Worm (Caenorhabditis elegans) whole organism, L4 larva: ENCODE measurements around the gene ZK892.6.

Source experiments
- F26F4.8 ChIP-seq: fragments of 200-800 bp; sonication (Bioruptor generic); conservative IDR thresholded peaks from 2 replicates; pipeline ENCODE4 v1.3.6; 2022; ENCODE audit warnings: missing genetic modification characterization, missing compliant biosample characterization
- T20F7.1 ChIP-seq: fragments of 200-800 bp; sonication (Bioruptor generic); optimal IDR thresholded peaks from 2 replicates; lab custom pipeline; 2018; ENCODE audit warnings: mild to moderate bottlenecking, missing genetic modification characterization, missing compliant biosample characterization
- T26A8.4 ChIP-seq: fragments of 200-800 bp; sonication (Bioruptor generic); IDR thresholded peaks from 2 replicates; pipeline ENCODE4 v1.3.6; 2022; ENCODE audit warnings: missing genetic modification characterization, missing compliant biosample characterization
- ZK337.2 ChIP-seq: fragments of 200-800 bp; sonication (Bioruptor generic); IDR thresholded peaks from 2 replicates; pipeline ENCODE4 v1.3.6; 2022; ENCODE audit warnings: missing genetic modification reagents, missing genetic modification characterization, missing compliant biosample characterization
- aly-2 ChIP-seq: sonication (generic microtip); optimal IDR thresholded peaks from 2 replicates; lab custom pipeline; 2018; ENCODE audit warnings: missing biosample characterization, missing genetic modification characterization
- ama-1 ChIP-seq: fragments of 150-350 bp; optimal IDR thresholded peaks from 2 replicates; lab custom pipeline; 2014; ENCODE audit warnings: inconsistent platforms, mixed read lengths
- ceh-28 ChIP-seq: fragments of 150-350 bp; optimal IDR thresholded peaks from 2 replicates; lab custom pipeline; 2014; ENCODE audit warnings: missing biosample characterization, missing genetic modification reagents, missing genetic modification characterization
- ceh-44 ChIP-seq: fragments of 200-800 bp; sonication (Bioruptor generic); IDR thresholded peaks from 2 replicates; pipeline ENCODE4 v1.3.6; 2022; ENCODE audit warnings: missing genetic modification reagents, missing genetic modification characterization, missing compliant biosample characterization
- ceh-62 ChIP-seq: sonication (generic microtip); optimal IDR thresholded peaks from 2 replicates; lab custom pipeline; 2017; ENCODE audit warnings: missing biosample characterization, missing genetic modification characterization
- ctbp-1 ChIP-seq: fragments of 200-800 bp; sonication (Bioruptor generic); IDR thresholded peaks from 2 replicates; pipeline ENCODE4 v1.3.6; 2022; ENCODE audit warnings: missing genetic modification reagents, missing genetic modification characterization, missing compliant biosample characterization
- daf-16 ChIP-seq, 3 experiments: sonication (generic microtip); optimal IDR thresholded peaks; 2 replicates each; lab custom pipeline; 2016 to 2017; ENCODE audit warnings: missing genetic modification characterization in 3 of 3, missing genetic modification reagents in 3 of 3, mild to moderate bottlenecking in 2 of 3, missing compliant biosample characterization in 2 of 3, missing biosample characterization in 1 of 3, moderate library complexity in 1 of 3
- daf-19 ChIP-seq: fragments of 200-800 bp; sonication (Bioruptor generic); conservative IDR thresholded peaks from 2 replicates; pipeline ENCODE4 v1.3.6; 2022; ENCODE audit warnings: missing genetic modification characterization, missing compliant biosample characterization
- daf-8 ChIP-seq: fragments of 200-800 bp; sonication (Bioruptor generic); IDR thresholded peaks from 2 replicates; pipeline ENCODE4 v1.3.6; 2022; ENCODE audit warnings: missing genetic modification characterization, missing compliant biosample characterization
- dve-1 ChIP-seq: sonication (generic microtip); optimal IDR thresholded peaks from 2 replicates; lab custom pipeline; 2017; ENCODE audit warnings: antibody characterized with exemption, mild to moderate bottlenecking, missing genetic modification characterization, missing compliant biosample characterization; ENCODE audit not compliant: insufficient read depth
- hlh-30 ChIP-seq: sonication (generic microtip); optimal IDR thresholded peaks from 2 replicates; lab custom pipeline; 2017; ENCODE audit warnings: antibody characterized with exemption, mild to moderate bottlenecking, missing genetic modification characterization, missing compliant biosample characterization; ENCODE audit not compliant: insufficient read depth
- hmg-1.1 ChIP-seq: fragments of 200-800 bp; sonication (Bioruptor generic); IDR thresholded peaks from 2 replicates; pipeline ENCODE4 v1.3.6; 2022; ENCODE audit warnings: missing genetic modification reagents, missing genetic modification characterization, missing compliant biosample characterization
- jun-1 ChIP-seq: fragments of 150-350 bp; optimal IDR thresholded peaks from 2 replicates; lab custom pipeline; 2014; ENCODE audit warnings: missing biosample characterization, missing genetic modification reagents, missing genetic modification characterization
- lin-13 ChIP-seq: fragments of 150-350 bp; optimal IDR thresholded peaks from 2 replicates; lab custom pipeline; 2014; ENCODE audit warnings: missing biosample characterization, missing genetic modification reagents, missing genetic modification characterization
- lin-29 ChIP-seq: fragments of 200-800 bp; sonication (Bioruptor generic); IDR thresholded peaks from 2 replicates; pipeline ENCODE4 v1.3.6; 2022; ENCODE audit warnings: missing genetic modification reagents, missing genetic modification characterization, missing compliant biosample characterization
- lin-38 ChIP-seq: fragments of 200-800 bp; sonication (Bioruptor generic); IDR thresholded peaks from 2 replicates; pipeline ENCODE4 v1.3.6; 2022; ENCODE audit warnings: missing genetic modification reagents, missing genetic modification characterization, missing compliant biosample characterization
- lin-39 ChIP-seq: fragments of 150-350 bp; optimal IDR thresholded peaks from 2 replicates; lab custom pipeline; 2014; ENCODE audit warnings: missing biosample characterization, missing genetic modification reagents, missing genetic modification characterization
- lsy-2 ChIP-seq, 2 experiments: fragments of 150-350 bp in 1 of 2; sonication (generic microtip) in 1 of 2; optimal IDR thresholded peaks; 2 replicates each; lab custom pipeline; 2014 to 2017; ENCODE audit warnings: missing biosample characterization in 2 of 2, missing genetic modification characterization in 2 of 2
- mdl-1 ChIP-seq, 2 experiments: fragments of 150-350 bp in 1 of 2; sonication (generic microtip) in 1 of 2; optimal IDR thresholded peaks; 2 replicates each; lab custom pipeline; 2014 to 2017; ENCODE audit warnings: missing biosample characterization in 2 of 2, missing genetic modification characterization in 2 of 2
- nhr-10 ChIP-seq: fragments of 150-350 bp; optimal IDR thresholded peaks from 2 replicates; lab custom pipeline; 2014; ENCODE audit warnings: missing biosample characterization, missing genetic modification characterization
- nhr-102 ChIP-seq: sonication (generic microtip); optimal IDR thresholded peaks from 2 replicates; lab custom pipeline; 2016; ENCODE audit warnings: mild to moderate bottlenecking, missing genetic modification characterization, moderate library complexity, missing compliant biosample characterization
- nhr-25 ChIP-seq: sonication (generic microtip); optimal IDR thresholded peaks from 2 replicates; lab custom pipeline; 2017; ENCODE audit warnings: missing genetic modification characterization, mild to moderate bottlenecking, missing compliant biosample characterization, antibody characterized with exemption, moderate library complexity, borderline replicate concordance; ENCODE audit not compliant: insufficient read depth
- nhr-28 ChIP-seq: fragments of 150-350 bp; optimal IDR thresholded peaks from 2 replicates; lab custom pipeline; 2014; ENCODE audit warnings: missing biosample characterization, missing genetic modification characterization
- nhr-41 ChIP-seq: fragments of 200-800 bp; sonication (Bioruptor generic); IDR thresholded peaks from 2 replicates; pipeline ENCODE4 v1.3.6; 2022; ENCODE audit warnings: missing genetic modification reagents, missing genetic modification characterization, missing compliant biosample characterization
- nhr-48 ChIP-seq: sonication (generic microtip); optimal IDR thresholded peaks from 2 replicates; lab custom pipeline; 2016; ENCODE audit warnings: mild to moderate bottlenecking, missing genetic modification characterization, missing compliant biosample characterization
- nhr-76 ChIP-seq: fragments of 150-350 bp; optimal IDR thresholded peaks from 2 replicates; lab custom pipeline; 2014; ENCODE audit warnings: missing biosample characterization, missing genetic modification characterization
- nhr-77 ChIP-seq: fragments of 150-350 bp; optimal IDR thresholded peaks from 2 replicates; lab custom pipeline; 2014; ENCODE audit warnings: missing biosample characterization, missing genetic modification characterization
- pha-4 ChIP-seq, 2 experiments: fragments of 150-350 bp in 1 of 2; fragments of 200-800 bp in 1 of 2; sonication (Bioruptor generic) in 1 of 2; IDR thresholded peaks in 1 of 2; optimal IDR thresholded peaks in 1 of 2; 2 replicates each; pipeline versions ENCODE4 v1.3.6 to Lab custom; 2014 to 2022; ENCODE audit warnings: missing genetic modification characterization in 2 of 2, missing genetic modification reagents in 2 of 2, missing biosample characterization in 1 of 2, missing compliant biosample characterization in 1 of 2
- pqm-1 ChIP-seq: sonication (generic microtip); optimal IDR thresholded peaks from 2 replicates; lab custom pipeline; 2017; ENCODE audit warnings: missing biosample characterization, missing genetic modification characterization
- unc-39 ChIP-seq: sonication (generic microtip); optimal IDR thresholded peaks from 2 replicates; lab custom pipeline; 2017; ENCODE audit warnings: missing biosample characterization, missing genetic modification characterization
- unc-62 ChIP-seq, 3 experiments: fragments of 150-350 bp in 1 of 3; sonication (generic microtip); optimal IDR thresholded peaks in 2 of 3; peaks in 1 of 3; 1 replicate in 1 of 3; 2 replicates in 2 of 3; lab custom pipeline; 2014 to 2017; ENCODE audit warnings: missing biosample characterization in 3 of 3, missing genetic modification characterization in 3 of 3, missing genetic modification reagents in 3 of 3, missing genotype in 1 of 3
- zag-1 ChIP-seq: fragments of 150-350 bp; optimal IDR thresholded peaks from 2 replicates; lab custom pipeline; 2014; ENCODE audit warnings: missing biosample characterization, missing genetic modification characterization
- zip-11 ChIP-seq: fragments of 200-800 bp; sonication (Bioruptor generic); IDR thresholded peaks from 2 replicates; pipeline ENCODE4 v1.3.6; 2022; ENCODE audit warnings: missing genetic modification characterization, missing compliant biosample characterization
- zip-2 ChIP-seq: fragments of 150-350 bp; optimal IDR thresholded peaks from 2 replicates; lab custom pipeline; 2014; ENCODE audit warnings: missing biosample characterization, missing genetic modification characterization
- ztf-11 ChIP-seq: fragments of 150-350 bp; optimal IDR thresholded peaks from 2 replicates; lab custom pipeline; 2014; ENCODE audit warnings: missing biosample characterization, missing genetic modification characterization
- ztf-7 ChIP-seq: fragments of 150-350 bp; optimal IDR thresholded peaks from 2 replicates; lab custom pipeline; 2014; ENCODE audit warnings: missing biosample characterization, missing genetic modification characterization

ZK892.6 gene

DNA sequence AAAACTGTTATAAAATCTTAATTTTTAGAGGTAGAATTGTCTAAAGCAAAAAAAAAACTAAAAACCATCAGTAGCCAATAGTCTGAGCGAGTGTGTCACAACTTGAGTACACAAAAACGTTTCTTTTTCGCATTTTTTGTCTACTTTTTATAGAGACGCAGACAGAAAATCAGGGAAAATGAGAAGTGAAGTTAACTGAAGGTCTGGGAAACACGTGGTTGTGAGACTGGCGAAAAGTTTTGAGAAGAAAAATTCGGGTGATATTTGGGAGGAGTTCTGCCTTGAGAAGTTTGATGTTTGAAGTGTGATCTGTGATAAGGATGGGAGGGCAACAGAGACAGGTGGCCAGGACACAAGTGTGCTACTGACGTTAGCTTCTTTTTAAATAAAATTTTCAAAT is 42.3 kb downstream of the ZK892.6 start (continued):
- TF ChIP-seq lin-39 = no peak
- TF ChIP-seq nhr-41 = no peak
- TF ChIP-seq nhr-25 = peak; percentile 7
- TF ChIP-seq lin-38 = 0 out of 2 replicates have a peak, but pooled peaks have one; percentile 28
- no peak for TF ChIP-seq F26F4.8 (GFP tag; lab: Robert Waterston, UW)
- peak; percentile 75 for TF ChIP-seq lin-13 (GFP tag; lab: Kevin White, UChicago)
- TF ChIP-seq zip-2 (tag; lab: Kevin White, UChicago) = peak; percentile 8
- peak; percentile 97 for TF ChIP-seq hlh-30 (tag; lab: Kevin White, UChicago)
- TF ChIP-seq zip-11 = no peak
- peak; percentile 53; the same call in 1 of the 2 replicates for TF ChIP-seq hmg-1.1 (GFP tag; lab: Robert Waterston, UW)
- no peak for TF ChIP-seq pha-4 (GFP tag; IDR thresholded peaks at IDR 0.05; lab: Robert Waterston, UW)
- peak; percentile 33 for TF ChIP-seq pha-4 (tag; optimal IDR thresholded peaks at IDR 0.05; lab: Kevin White, UChicago)
- 0 out of 2 replicates have a peak, but pooled peaks have one; percentile 14 for TF ChIP-seq lin-29 (GFP tag; lab: Robert Waterston, UW)
- TF ChIP-seq T26A8.4 = peak; percentile 30; the same call in 1 of the 2 replicates
- TF ChIP-seq zag-1 (tag; lab: Kevin White, UChicago) = no peak
- peak; percentile 73 for TF ChIP-seq nhr-102 (tag; lab: Kevin White, UChicago)
- TF ChIP-seq T20F7.1 (GFP tag; lab: Kevin White, UChicago) = peak; percentile 76
- no peak for TF ChIP-seq ceh-44 (GFP tag; lab: Robert Waterston, UW)
- peak; percentile 41 to 91 for TF ChIP-seq mdl-1 (tag; optimal IDR thresholded peaks at IDR 0.05; lab: Kevin White, UChicago)
- TF ChIP-seq lsy-2 (tag; optimal IDR thresholded peaks at IDR 0.05; lab: Kevin White, UChicago) = peak; percentile 7 to 88
- TF ChIP-seq nhr-10 (tag; lab: Kevin White, UChicago) = peak; percentile 97
- peak; percentile 91 for TF ChIP-seq nhr-48
- no peak for TF ChIP-seq ZK337.2 (GFP tag; lab: Robert Waterston, UW)
- TF ChIP-seq aly-2 (tag; lab: Kevin White, UChicago) = no peak
- TF ChIP-seq, all 104 proteins: peak for 40

DNA sequence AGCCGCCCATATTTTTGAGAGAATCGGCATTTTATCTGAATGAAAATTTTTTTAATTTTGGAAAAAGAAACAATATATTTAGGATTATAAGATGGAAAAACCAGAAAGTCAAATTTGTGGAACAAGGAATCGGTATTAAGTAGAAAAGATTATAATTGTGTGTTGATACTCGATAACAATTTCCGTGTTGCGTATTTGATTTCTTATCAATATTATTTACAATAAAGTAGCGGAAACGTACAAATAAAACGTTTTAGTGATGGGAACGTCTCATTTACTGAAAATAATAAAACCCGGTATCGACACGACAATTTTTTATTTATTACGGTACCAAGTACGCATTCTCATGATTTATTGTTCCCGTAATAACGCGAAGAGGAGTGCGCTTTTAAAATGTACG is 43.1 kb downstream of the ZK892.6 start, which contains the start of gene C05C10.3:
Gene C05C10.3, minus strand, starts transcription at position 35 of the 400 bp plus-strand sequence.
- no peak for TF ChIP-seq ama-1 (lab: Kevin White, UChicago)
- TF ChIP-seq unc-62 (GFP tag; optimal IDR thresholded peaks at IDR 0.05 in 1 of 2; lab: Kevin White, UChicago) = no peak
- TF ChIP-seq unc-62 (tag; optimal IDR thresholded peaks at IDR 0.05; lab: Kevin White, UChicago) = no peak
- no peak for TF ChIP-seq ceh-28 (tag; lab: Kevin White, UChicago)
- no peak for TF ChIP-seq F26F4.8 (GFP tag; lab: Robert Waterston, UW)
- TF ChIP-seq nhr-77 (tag; lab: Kevin White, UChicago) = peak; percentile 35
- TF ChIP-seq unc-39 = no peak
- TF ChIP-seq nhr-28 (tag; lab: Kevin White, UChicago) = peak; percentile 2
- TF ChIP-seq jun-1 (tag; lab: Kevin White, UChicago) = no peak
- no peak for TF ChIP-seq daf-16 (GFP tag; optimal IDR thresholded peaks at IDR 0.05; lab: Kevin White, UChicago)
- peak; percentile 82 for TF ChIP-seq daf-16 (tag; optimal IDR thresholded peaks at IDR 0.05; lab: Kevin White, UChicago)
- peak; percentile 24 for TF ChIP-seq dve-1 (tag; lab: Kevin White, UChicago)
- peak; percentile 7 for TF ChIP-seq pqm-1 (tag; lab: Kevin White, UChicago)
- TF ChIP-seq nhr-76 (tag; lab: Kevin White, UChicago) = no peak
- TF ChIP-seq daf-8 = no peak
- TF ChIP-seq, all 104 proteins: peak for 5

DNA sequence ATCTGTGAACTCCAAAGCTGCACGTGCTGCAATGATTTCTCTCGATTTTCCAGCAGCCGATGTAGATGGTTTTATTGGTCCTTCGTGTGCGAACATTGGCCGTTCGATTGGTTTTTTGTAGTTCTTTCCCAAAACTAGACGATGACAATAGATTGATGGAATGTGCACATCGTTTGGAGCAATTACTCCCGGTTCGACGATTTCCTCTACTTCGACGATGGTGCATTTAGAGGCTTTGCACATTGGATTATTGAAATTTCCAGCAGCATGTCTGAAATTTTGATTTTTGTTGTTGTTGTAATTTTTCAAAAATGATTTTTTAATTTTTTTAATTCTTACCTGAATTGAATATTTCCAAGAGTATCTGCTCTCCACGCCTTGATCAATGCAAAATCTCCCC is 44.3 kb downstream of the ZK892.6 start:
- TF ChIP-seq ztf-11 (tag; lab: Kevin White, UChicago) (no peak), ceh-62 (tag; lab: Kevin White, UChicago) (no peak), daf-19 (GFP tag; lab: Robert Waterston, UW) (no peak), unc-62 (GFP tag; optimal IDR thresholded peaks at IDR 0.05 in 1 of 2; lab: Kevin White, UChicago) (peak in 1 of 2 experiments; percentile 55), unc-62 (tag; optimal IDR thresholded peaks at IDR 0.05; lab: Kevin White, UChicago) (no peak), daf-16 (GFP tag; optimal IDR thresholded peaks at IDR 0.05; lab: Kevin White, UChicago) (no peak), daf-16 (tag; optimal IDR thresholded peaks at IDR 0.05; lab: Kevin White, UChicago) (peak; percentile 21), ztf-7 (tag; lab: Kevin White, UChicago) (no peak), F26F4.8 (GFP tag; lab: Robert Waterston, UW) (no peak), ctbp-1 (no peak)
